Worm (Caenorhabditis elegans) whole organism, L2 larva: ENCODE measurements around the gene acs-19.

Source experiments
- ama-1 ChIP-seq: fragments of 150-350 bp; optimal IDR thresholded peaks from 2 replicates; lab custom pipeline; 2018; ENCODE audit warnings: inconsistent platforms
- lin-39 ChIP-seq: fragments of 150-350 bp; optimal IDR thresholded peaks from 2 replicates; lab custom pipeline; 2014; ENCODE audit warnings: missing biosample characterization, missing genetic modification reagents, missing genetic modification characterization
- nhr-6 ChIP-seq: fragments of 150-350 bp; optimal IDR thresholded peaks from 2 replicates; lab custom pipeline; 2014; ENCODE audit warnings: missing biosample characterization, missing genetic modification characterization
- nhr-77 ChIP-seq: fragments of 150-350 bp; optimal IDR thresholded peaks from 2 replicates; lab custom pipeline; 2014; ENCODE audit warnings: missing biosample characterization, missing genetic modification characterization

- no peak for TF ChIP-seq nhr-6 (tag; lab: Kevin White, UChicago)
- TF ChIP-seq nhr-77 = no peak
- no peak for TF ChIP-seq lin-39 (tag; lab: Kevin White, UChicago)
- TF ChIP-seq ama-1 (lab: Kevin White, UChicago) = no peak
Measured at ce11 chrIII:3839635-3840034, 24.7 kb upstream of the acs-19 start, which contains the start of gene cyp-25A3.
